Fruit fly (Drosophila melanogaster) Kc167 (cell line): Measurements from ENCODE around the gene NijB.

Experiments
- Myc ChIP-seq: fragments of >200 bp; optimal IDR thresholded peaks from 2 replicates; lab custom pipeline; 2017; ENCODE audit warnings: missing external identifiers
- Sin3A ChIP-seq: fragments of >200 bp; optimal IDR thresholded peaks from 2 replicates; lab custom pipeline; 2018; ENCODE audit warnings: missing external identifiers
- h ChIP-seq: fragments of >200 bp; optimal IDR thresholded peaks from 3 replicates; lab custom pipeline; 2018; ENCODE audit warnings: missing external identifiers
- insv ChIP-seq: fragments of >200 bp; optimal IDR thresholded peaks from 3 replicates; lab custom pipeline; 2018; ENCODE audit warnings: missing external identifiers

- no peak for TF ChIP-seq h (lab: Kevin White, UChicago)
- no peak for TF ChIP-seq Myc (lab: Kevin White, UChicago)
- TF ChIP-seq Sin3A (lab: Kevin White, UChicago) = no peak
- no peak for TF ChIP-seq insv (lab: Kevin White, UChicago)
Observed at dm6 chr3L:18914100-18914683, 22.0 kb downstream of the NijB start, which contains the start of gene COX6AL2.
